Fruit fly (Drosophila melanogaster) whole organism, larva: ENCODE measurements around the gene CG31909.
A peak's percentile ranks its signal among the peaks of the same experiment; 100 is the strongest.

Experiments
- noc ChIP-seq: fragments of 200-800 bp; sonication (Bioruptor generic); optimal IDR thresholded peaks from 3 replicates; lab custom pipeline; 2019; ENCODE audit warnings: missing biosample characterization, mild to moderate bottlenecking, missing genetic modification characterization, moderate library complexity

The CG31909 gene

DNA sequence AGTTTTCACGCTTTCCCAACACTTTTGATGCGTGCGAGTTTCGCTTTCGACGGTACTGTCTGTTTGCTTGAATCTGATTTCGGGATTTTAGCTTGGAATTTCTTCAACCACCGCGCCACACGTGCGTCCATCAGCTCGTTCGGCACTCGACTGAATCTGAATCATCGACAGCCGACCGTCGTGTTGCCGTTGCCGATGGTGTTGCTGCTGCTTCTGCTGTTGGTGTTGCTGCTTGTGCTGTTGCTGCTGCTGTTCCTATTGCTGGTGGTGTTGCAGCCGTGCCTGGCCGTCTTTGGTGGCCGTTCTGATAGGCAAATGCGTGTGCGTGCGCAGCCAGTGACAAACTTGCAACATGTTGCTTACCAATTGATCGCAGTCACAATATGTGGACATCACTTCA, 19.7 kb downstream of the CG31909 start, which contains the start of gene Wnt4:
TSS of gene Wnt4 (minus strand) at position 155 of the 400 bp plus-strand sequence.
- TF ChIP-seq noc (tag; lab: Kevin White, UChicago): no peak

DNA sequence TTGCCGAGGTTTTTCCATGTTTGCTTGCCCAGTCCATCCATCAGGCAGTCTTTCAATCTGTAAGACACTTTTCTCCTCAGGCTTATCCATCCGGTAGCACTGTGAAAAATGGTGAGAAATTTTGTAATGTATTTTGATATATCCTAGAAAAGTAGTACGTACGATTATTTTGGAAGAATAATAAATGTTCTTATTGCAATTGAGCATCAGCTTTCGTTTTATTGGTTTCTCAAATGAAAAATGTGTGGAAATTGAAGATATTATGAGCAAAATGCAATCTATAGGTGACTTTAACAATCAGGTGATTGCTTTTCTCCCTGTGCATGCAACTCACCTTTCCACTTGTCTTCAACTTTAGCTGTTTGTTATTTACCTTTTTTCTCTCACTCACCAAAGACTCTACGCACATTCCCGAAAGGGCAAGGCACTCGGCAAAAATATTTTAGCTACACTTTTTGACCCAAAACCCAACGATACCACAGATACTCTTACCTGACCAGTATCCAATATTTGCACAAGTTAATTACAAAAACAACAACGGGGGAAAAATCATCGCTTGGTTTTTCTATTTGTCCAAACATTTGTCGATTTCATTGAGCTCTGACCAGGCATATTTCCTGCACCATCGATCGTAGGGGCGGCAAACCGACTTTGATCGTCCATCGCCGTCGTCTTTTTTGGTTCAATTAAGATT, 20.4 kb downstream of the CG31909 start:
- no peak for TF ChIP-seq noc (tag; lab: Kevin White, UChicago)

DNA sequence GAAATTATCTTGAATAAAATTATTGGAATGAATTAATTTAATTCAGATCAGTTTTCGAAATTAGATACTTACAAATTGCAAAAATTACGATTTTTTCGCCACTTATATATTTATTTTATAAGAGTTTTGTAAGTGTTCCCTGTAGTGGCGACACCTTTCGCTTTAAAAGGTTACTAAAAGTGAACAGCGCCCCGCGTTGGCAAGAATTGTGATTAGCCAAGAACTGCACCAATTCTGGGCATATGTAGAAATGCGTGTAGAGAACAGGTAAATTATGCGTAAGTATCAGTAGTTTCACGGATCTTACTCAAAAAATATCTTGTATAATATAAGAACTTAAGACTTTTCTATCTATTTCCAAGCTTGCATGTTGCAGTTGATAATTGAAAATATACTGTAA, 24.1 kb downstream of the CG31909 start:
- TF ChIP-seq noc (tag; lab: Kevin White, UChicago): no peak

DNA sequence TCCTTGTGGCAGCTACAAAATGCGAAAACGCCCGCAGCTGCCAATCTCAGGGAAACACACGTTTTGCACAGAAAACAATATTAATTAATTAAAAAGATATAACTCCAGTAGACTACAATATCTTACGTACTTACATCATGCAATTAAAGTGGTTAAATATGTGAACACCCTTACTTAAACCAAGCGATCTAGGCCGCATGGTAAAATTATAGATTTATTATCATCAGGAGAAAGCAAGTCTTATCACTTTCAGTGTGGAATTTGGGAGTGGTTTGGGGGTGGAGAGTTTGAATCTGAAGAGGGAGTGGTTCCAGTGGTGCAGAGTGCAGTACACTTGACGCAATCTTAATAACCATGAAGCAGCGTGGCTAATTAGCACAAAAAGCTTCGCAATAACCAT, 24.8 kb downstream of the CG31909 start:
- no peak for TF ChIP-seq noc (tag; lab: Kevin White, UChicago)

DNA sequence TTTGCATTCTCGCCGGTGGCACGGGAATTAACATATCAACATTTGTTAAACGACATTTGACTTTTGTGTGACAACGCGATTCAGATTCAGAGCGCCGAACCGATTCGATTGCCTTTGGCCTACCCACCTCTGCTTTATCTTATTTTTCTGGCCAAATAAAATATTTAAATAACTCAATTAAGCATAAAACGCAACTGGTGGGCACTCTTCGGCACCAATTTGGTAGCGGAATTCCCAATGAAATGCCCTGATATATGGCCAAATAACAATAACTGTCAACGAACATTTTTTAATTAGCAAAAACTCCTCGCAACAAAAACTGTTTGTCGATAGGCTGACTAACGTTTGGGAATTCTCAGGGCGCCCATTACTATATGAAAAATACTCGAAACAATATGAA, 26.8 kb downstream of the CG31909 start:
- no peak for TF ChIP-seq noc (tag; lab: Kevin White, UChicago)

DNA sequence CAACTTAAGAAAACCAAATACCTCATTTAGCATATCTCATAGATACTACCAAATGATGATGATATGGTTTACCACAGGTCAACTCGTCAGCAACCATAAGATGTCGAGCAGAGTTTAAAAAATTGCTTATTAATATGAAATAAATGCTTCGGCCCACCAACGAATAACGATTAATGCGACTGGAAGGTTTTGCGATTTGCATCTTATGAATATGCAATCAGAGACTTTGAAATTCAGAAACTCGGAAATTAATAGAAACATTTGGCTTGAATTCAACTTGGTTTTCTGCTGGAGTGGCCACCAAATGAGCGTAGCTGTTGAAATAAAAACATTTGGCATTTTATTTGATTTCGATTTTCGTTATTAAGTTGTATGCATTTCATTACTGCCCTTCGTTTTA, 27.5 kb downstream of the CG31909 start:
- TF ChIP-seq noc (tag; lab: Kevin White, UChicago): peak; percentile 33

DNA sequence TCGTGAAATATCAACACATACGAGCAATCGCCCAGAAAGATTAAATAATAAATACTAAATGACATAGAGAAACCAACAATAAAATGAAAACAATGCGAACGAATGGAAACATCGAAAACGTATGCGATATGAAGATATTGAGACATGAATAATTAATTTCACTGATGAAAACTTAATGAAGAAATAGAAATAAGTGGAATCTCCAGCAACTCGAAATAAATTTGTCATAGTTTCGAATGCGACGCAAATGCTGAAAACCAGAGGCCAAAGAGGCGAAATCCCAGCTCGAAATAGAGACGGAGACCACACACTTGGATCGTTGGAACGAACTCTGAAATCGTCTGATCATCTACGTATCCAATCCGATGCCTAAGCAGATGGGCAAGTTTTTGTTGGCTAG, 28.6 kb downstream of the CG31909 start:
- peak; percentile 52 for TF ChIP-seq noc (tag; lab: Kevin White, UChicago)

DNA sequence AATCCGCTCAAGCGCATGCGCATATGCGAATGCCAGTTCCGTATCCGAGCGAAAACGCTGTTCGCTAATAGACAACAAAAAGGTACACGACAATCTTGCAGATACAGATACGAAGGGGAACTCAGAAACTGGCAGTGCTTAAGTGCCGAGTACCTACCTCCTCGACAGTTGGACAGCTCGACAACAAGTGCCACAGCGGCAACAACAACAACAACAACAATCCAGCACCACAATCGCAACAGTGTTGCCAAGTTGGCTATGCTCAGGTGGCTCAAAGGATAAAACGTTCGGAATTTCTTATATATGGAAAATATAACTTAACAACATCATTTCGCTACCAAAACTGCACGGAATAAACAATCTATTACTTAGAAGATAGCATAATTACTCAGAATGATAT, 32.6 kb downstream of the CG31909 start:
- TF ChIP-seq noc (tag; lab: Kevin White, UChicago): no peak

DNA sequence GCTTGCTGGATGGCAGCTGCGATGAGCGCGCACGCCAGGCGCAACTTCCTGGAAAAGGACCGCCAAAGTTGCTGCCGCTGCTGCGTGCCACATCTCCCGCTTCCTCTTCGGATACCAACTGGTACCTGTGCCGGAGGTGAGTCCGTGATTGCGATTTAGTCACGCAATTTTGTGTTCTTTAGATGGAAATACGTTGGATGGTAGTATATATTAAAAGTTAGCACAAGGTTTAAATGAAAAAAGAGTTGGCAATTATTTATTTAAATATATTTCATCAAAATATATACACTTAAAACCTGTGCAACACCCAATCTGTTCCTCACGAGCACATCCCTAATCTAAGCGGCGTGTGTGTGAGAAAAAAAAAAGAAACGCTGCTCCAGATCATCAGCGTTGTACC, 33.3 kb downstream of the CG31909 start:
- TF ChIP-seq noc (tag; lab: Kevin White, UChicago): no peak

DNA sequence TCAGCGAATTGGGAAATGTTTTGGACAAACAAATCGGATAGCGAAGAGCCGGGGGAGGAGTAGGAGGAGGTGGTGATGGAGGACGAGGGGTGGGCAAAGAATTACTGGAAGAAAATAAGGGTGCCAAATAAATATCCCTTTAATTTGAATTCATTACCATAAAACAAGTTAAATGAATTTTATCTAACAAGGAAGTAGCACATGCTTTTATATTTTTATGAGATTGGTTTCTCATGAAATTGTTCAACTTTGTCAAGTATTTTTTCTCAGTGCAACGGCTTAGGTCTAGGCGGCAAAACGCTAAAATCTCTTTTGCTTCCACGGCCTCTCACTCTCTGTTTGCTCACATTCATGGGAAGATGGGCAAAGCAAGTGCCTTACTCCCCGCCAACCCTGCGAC, 34.7 kb downstream of the CG31909 start:
- TF ChIP-seq noc (tag; lab: Kevin White, UChicago): no peak

DNA sequence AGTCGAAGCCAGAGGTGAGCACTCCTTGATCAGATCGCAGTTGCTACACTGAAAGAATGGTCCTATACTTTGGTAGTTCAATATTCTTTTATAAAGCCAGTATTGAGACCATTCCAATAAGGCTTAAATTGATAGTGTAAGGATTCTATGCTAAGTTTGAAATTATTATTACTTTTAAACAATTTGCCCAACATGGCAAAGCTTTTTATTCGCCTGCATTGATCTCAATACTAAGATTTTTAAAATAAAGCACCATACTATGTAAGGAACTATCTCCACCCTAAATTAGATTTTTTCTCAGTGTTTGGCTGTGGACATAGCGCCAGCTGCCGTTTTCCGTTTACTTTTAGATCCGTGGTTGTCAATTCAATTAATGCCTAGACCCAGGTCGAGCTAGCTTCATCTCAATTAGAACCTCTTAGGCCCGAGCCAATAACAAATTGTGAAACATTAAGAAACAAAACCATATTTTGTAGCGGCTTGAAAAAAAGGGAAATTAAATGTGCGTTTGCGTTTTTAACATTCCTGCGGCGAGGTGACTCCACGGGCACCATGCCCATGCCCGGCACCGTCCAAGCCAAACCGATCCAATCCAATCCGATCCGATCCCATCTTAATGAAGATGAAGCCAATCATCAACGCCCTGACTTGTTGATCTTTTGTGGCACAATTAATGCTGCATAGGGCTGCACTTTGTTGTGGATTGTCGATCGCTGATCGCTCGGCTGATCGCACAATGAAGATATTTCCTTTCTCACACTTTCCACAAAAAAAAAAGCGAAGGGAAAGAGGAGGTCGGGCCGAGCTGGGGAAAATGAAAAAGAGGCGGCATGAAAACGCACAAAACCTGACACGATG, 36.4 kb downstream of the CG31909 start:
- no peak for TF ChIP-seq noc (tag; lab: Kevin White, UChicago)

DNA sequence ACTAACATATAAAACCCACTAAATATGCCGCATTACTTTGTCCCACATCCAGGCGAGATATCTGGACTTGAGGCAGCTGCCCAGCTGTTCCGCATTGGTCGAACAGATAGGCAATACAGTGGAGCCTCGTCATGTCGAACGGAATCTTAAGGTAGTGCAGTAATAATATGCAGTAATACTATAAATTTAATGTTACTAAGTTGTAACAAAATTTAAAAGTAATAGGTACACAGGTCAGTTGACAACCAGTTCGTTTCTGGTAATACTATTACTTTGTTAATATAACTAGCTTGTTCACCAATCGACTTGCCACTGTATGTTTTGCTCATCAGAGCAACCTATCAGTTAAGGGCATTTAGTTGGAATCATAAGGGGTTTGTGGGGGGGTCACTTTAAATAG, 37.7 kb downstream of the CG31909 start:
- no peak for TF ChIP-seq noc (tag; lab: Kevin White, UChicago)

DNA sequence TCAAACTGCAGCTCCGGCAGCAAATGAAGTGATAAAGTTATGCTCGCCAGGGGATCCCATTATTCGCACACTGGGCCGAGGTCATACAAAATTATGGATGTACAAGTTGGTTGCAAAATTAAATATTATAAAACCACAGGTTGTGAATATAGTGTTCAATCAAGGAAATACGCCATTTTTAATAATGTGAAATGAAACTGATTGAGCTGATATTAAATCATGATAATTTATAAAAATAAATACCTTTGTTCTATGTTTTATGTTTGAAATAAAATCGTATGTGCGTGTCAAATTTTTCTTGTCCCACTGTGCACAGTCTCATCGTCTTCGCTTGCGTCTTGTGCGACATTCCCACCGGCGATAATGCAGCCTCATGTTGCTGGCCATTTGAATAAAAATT, 38.6 kb downstream of the CG31909 start:
- TF ChIP-seq noc (tag; lab: Kevin White, UChicago): no peak

DNA sequence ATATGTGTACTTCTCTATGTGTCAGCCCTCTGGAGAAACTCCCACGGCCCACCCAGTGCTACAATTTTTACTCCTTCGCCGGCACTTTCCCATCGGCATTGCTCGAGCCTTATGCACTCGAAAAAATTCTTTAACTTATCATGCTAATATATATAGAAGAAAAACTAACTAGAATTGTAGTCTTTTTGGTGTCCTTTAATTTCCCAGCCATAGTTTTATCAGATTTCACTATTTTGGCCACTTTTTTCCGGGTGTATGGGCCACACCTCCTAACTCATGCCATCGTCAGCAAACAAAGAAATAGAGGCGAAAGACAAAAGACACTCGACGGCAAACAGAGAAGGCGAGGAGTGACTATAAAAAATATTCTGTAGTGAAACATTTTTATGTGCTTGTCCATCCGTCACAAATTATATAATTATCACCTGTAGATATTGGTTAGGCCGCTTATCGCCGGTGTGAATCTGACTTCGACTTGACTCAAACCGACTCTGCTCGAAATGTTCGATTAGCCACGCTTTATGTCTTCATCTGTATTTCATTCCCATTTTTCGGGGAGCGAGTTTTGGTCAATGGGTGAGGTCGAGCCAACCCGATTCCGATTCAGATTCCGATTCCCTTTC, 41.5 kb downstream of the CG31909 start:
- TF ChIP-seq noc (tag; lab: Kevin White, UChicago): no peak

DNA sequence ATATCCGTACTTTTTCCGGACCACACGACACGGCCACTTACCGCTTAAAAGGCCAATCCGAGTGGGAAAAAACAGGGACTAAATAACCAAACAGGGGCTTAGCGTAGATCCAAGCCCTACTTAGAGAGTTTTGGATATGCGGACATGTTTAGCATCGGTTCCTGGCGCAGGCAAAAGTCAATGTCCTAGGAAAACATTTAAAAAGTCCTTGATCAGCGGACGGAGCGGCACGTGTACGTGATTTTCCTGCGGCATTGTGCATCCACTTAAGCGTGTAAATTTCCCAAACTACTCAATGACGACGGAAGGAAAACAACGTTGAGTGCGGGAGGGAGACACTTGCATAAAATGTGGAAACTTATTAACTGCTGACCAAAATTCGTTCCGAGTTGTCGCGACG, 42.7 kb downstream of the CG31909 start:
- no peak for TF ChIP-seq noc (tag; lab: Kevin White, UChicago)

DNA sequence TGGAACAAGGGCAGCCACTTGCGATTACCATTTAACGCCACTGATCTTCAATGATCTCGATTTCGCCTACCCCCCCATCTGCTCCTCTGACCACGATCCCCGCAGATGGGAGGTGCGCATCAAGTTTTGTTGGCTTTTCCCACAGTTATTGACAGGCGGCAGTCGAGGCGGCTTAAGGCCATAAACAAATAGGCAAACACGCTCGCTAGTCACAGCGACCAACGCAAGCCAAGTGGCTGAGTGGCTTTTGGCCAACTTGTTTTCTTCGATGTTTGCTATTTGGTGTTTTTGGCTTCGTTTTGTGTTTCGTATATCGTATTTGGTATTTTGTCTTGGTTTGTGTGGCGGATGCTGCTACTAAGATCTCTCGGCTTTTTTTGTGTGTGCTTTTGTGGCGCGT, 44.2 kb downstream of the CG31909 start:
- TF ChIP-seq noc (tag; lab: Kevin White, UChicago): no peak
